Worm (Caenorhabditis elegans) whole organism, young adult: Measurements from ENCODE around the gene fkh-2.

Experiments used
- F10E7.11 ChIP-seq: sonication (generic microtip); optimal IDR thresholded peaks from 2 replicates; lab custom pipeline; 2017; ENCODE audit warnings: mild to moderate bottlenecking, missing genetic modification characterization, moderate library complexity, missing compliant biosample characterization
- F52B5.7 ChIP-seq: sonication (generic microtip); optimal IDR thresholded peaks from 2 replicates; lab custom pipeline; 2016; ENCODE audit warnings: mild to moderate bottlenecking, missing genetic modification characterization, missing compliant biosample characterization
- ama-1 ChIP-seq, 3 experiments: fragments of 150-350 bp in 1 of 3; sonication (generic microtip) in 2 of 3; optimal IDR thresholded peaks; 2 replicates each; lab custom pipeline; 2014 to 2018; ENCODE audit warnings: missing biosample characterization in 2 of 3, missing genetic modification characterization in 2 of 3, missing genetic modification reagents in 2 of 3
- attf-5 ChIP-seq: fragments of 200-800 bp; sonication (Bioruptor generic); optimal IDR thresholded peaks from 2 replicates; lab custom pipeline; 2018; ENCODE audit warnings: mild to moderate bottlenecking, missing genetic modification characterization, missing compliant biosample characterization
- egl-18 ChIP-seq: fragments of 200-800 bp; sonication (Bioruptor generic); IDR thresholded peaks from 2 replicates; pipeline ENCODE4 v1.3.6; 2022; ENCODE audit warnings: missing genetic modification reagents, missing genetic modification characterization, missing compliant biosample characterization
- hrde-1 ChIP-seq: sonication (generic microtip); optimal IDR thresholded peaks from 2 replicates; lab custom pipeline; 2016; ENCODE audit warnings: missing genetic modification characterization, mild to moderate bottlenecking, missing compliant biosample characterization, moderate library complexity, missing genotype, missing genetic modification reagents, borderline replicate concordance
- nfya-1 ChIP-seq: sonication (generic microtip); optimal IDR thresholded peaks from 2 replicates; lab custom pipeline; 2017; ENCODE audit warnings: antibody characterized with exemption, missing compliant biosample characterization, missing genetic modification characterization, borderline replicate concordance; ENCODE audit not compliant: insufficient read depth
- pha-4 ChIP-seq: fragments of 150-350 bp; sonication (generic microtip); optimal IDR thresholded peaks from 2 replicates; lab custom pipeline; 2014; ENCODE audit warnings: missing biosample characterization, missing genetic modification reagents, missing genetic modification characterization
- rec-8 ChIP-seq, 2 experiments: sonication (generic microtip); optimal IDR thresholded peaks; 2 replicates each; lab custom pipeline; 2016; ENCODE audit warnings: mild to moderate bottlenecking in 2 of 2, missing genetic modification characterization in 2 of 2, missing genetic modification reagents in 2 of 2, missing genotype in 2 of 2, missing biosample characterization in 1 of 2, missing compliant biosample characterization in 1 of 2, moderate library complexity in 1 of 2
- snpc-1.3 ChIP-seq: sonication (generic microtip); optimal IDR thresholded peaks from 2 replicates; lab custom pipeline; 2017; ENCODE audit warnings: missing genetic modification characterization, mild to moderate bottlenecking, missing compliant biosample characterization, antibody characterized with exemption, moderate library complexity, missing genotype, missing genetic modification reagents; ENCODE audit not compliant: insufficient read depth
- unc-62 ChIP-seq: fragments of 150-350 bp; optimal IDR thresholded peaks from 2 replicates; lab custom pipeline; 2014; ENCODE audit warnings: missing biosample characterization, missing genetic modification reagents, missing genetic modification characterization
- ztf-28 ChIP-seq: fragments of 200-800 bp; sonication (Bioruptor generic); IDR thresholded peaks from 2 replicates; pipeline ENCODE4 v1.3.6; 2022; ENCODE audit warnings: missing genetic modification reagents, missing genetic modification characterization, missing compliant biosample characterization

DNA sequence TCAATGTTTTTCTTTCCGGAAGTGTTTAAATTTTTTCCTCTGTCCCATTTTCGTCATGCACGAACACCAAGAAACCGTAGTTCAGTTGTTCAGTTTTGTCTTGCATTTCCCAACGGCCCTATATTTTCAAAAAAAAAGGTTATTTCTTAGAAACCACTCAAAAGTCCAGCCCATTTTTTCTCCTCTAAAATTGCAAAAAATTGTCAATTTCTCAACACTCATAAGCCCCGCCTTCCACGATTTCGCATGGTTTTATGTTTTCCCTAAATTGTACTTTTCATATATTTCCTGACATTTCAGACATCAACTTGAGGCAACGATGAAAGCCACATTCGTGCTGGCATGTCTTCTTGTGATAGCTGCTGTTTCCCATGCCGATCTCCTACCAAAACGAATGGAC is 14.8 kb downstream of the fkh-2 start, which contains the start of gene nlp-1:
- TF ChIP-seq nfya-1 (tag; lab: Kevin White, UChicago) (no peak), unc-62 (no peak), pha-4 (tag; lab: Kevin White, UChicago) (no peak), snpc-1.3 (tag; lab: Kevin White, UChicago) (no peak), ama-1 (optimal IDR thresholded peaks at IDR 0.05; lab: Kevin White, UChicago) (no peak), ama-1 (GFP tag; optimal IDR thresholded peaks at IDR 0.05; lab: Kevin White, UChicago) (no peak), F52B5.7 (tag; lab: Kevin White, UChicago) (no peak), hrde-1 (tag; lab: Kevin White, UChicago) (no peak), attf-5 (GFP tag; lab: Kevin White, UChicago) (no peak), ztf-28 (GFP tag; lab: Robert Waterston, UW) (no peak), egl-18 (GFP tag; lab: Robert Waterston, UW) (no peak), F10E7.11 (no peak), rec-8 (tag; optimal IDR thresholded peaks at IDR 0.05; lab: Kevin White, UChicago) (no peak)
